Worm (Caenorhabditis elegans) whole organism, L4 larva: Measurements from ENCODE around the gene srj-38.

Source experiments
- D1046.2 ChIP-seq: fragments of 200-800 bp; sonication (Bioruptor generic); IDR thresholded peaks from 2 replicates; pipeline ENCODE4 v1.3.6; 2022; ENCODE audit warnings: missing genetic modification characterization, missing compliant biosample characterization
- F10B5.3 ChIP-seq: sonication (generic microtip); optimal IDR thresholded peaks from 2 replicates; lab custom pipeline; 2016; ENCODE audit warnings: mild to moderate bottlenecking, missing genetic modification characterization, missing compliant biosample characterization
- F49E8.2 ChIP-seq: sonication (generic microtip); optimal IDR thresholded peaks from 2 replicates; lab custom pipeline; 2016; ENCODE audit warnings: missing compliant biosample characterization, mild to moderate bottlenecking, missing genetic modification characterization, borderline replicate concordance
- R02D3.7 ChIP-seq: fragments of 150-350 bp; sonication (generic microtip); optimal IDR thresholded peaks from 3 replicates; lab custom pipeline; 2014; ENCODE audit warnings: missing biosample characterization, missing genetic modification characterization
- T26A8.4 ChIP-seq: fragments of 200-800 bp; sonication (Bioruptor generic); IDR thresholded peaks from 2 replicates; pipeline ENCODE4 v1.3.6; 2022; ENCODE audit warnings: missing genetic modification characterization, missing compliant biosample characterization
- Y105C5A.15 ChIP-seq: fragments of 200-800 bp; sonication (Bioruptor generic); IDR thresholded peaks from 2 replicates; pipeline ENCODE4 v1.3.6; 2022; ENCODE audit warnings: missing genetic modification characterization, missing compliant biosample characterization
- Y5F2A.4 ChIP-seq: fragments of 200-800 bp; sonication (Bioruptor generic); optimal IDR thresholded peaks from 2 replicates; lab custom pipeline; 2018; ENCODE audit warnings: mild to moderate bottlenecking, missing genetic modification characterization, missing compliant biosample characterization
- ZK546.5 ChIP-seq, 2 experiments: sonication (generic microtip); optimal IDR thresholded peaks; 2 replicates each; lab custom pipeline; 2017; ENCODE audit warnings: missing biosample characterization in 2 of 2, missing genetic modification characterization in 2 of 2
- arid-1 ChIP-seq: fragments of 200-800 bp; sonication (Bioruptor generic); conservative IDR thresholded peaks from 2 replicates; pipeline ENCODE4 v1.3.6; 2022; ENCODE audit warnings: missing genetic modification reagents, missing genetic modification characterization, missing compliant biosample characterization
- ceh-28 ChIP-seq: fragments of 150-350 bp; optimal IDR thresholded peaks from 2 replicates; lab custom pipeline; 2014; ENCODE audit warnings: missing biosample characterization, missing genetic modification reagents, missing genetic modification characterization
- daf-12 ChIP-seq: fragments of 150-350 bp; optimal IDR thresholded peaks from 2 replicates; lab custom pipeline; 2014; ENCODE audit warnings: missing biosample characterization, missing genetic modification reagents, missing genetic modification characterization
- daf-16 ChIP-seq, 3 experiments: sonication (generic microtip); optimal IDR thresholded peaks; 2 replicates each; lab custom pipeline; 2016 to 2017; ENCODE audit warnings: missing genetic modification characterization in 3 of 3, missing genetic modification reagents in 3 of 3, mild to moderate bottlenecking in 2 of 3, missing compliant biosample characterization in 2 of 3, missing biosample characterization in 1 of 3, moderate library complexity in 1 of 3
- daf-19 ChIP-seq: fragments of 200-800 bp; sonication (Bioruptor generic); conservative IDR thresholded peaks from 2 replicates; pipeline ENCODE4 v1.3.6; 2022; ENCODE audit warnings: missing genetic modification characterization, missing compliant biosample characterization
- daf-8 ChIP-seq: fragments of 200-800 bp; sonication (Bioruptor generic); IDR thresholded peaks from 2 replicates; pipeline ENCODE4 v1.3.6; 2022; ENCODE audit warnings: missing genetic modification characterization, missing compliant biosample characterization
- dmd-6 ChIP-seq: fragments of 200-800 bp; sonication (Bioruptor generic); IDR thresholded peaks from 2 replicates; pipeline ENCODE4 v1.3.6; 2022; ENCODE audit warnings: missing genetic modification reagents, missing genetic modification characterization, missing compliant biosample characterization
- dmd-9 ChIP-seq: fragments of 200-800 bp; sonication (Bioruptor generic); IDR thresholded peaks from 2 replicates; pipeline ENCODE4 v1.3.6; 2022; ENCODE audit warnings: missing genetic modification reagents, missing genetic modification characterization, missing compliant biosample characterization
- dve-1 ChIP-seq: sonication (generic microtip); optimal IDR thresholded peaks from 2 replicates; lab custom pipeline; 2017; ENCODE audit warnings: antibody characterized with exemption, mild to moderate bottlenecking, missing genetic modification characterization, missing compliant biosample characterization; ENCODE audit not compliant: insufficient read depth
- egl-43 ChIP-seq: fragments of 200-800 bp; sonication (Bioruptor generic); IDR thresholded peaks from 2 replicates; pipeline ENCODE4 v1.3.6; 2022; ENCODE audit warnings: missing genetic modification reagents, missing genetic modification characterization, missing compliant biosample characterization
- hlh-11 ChIP-seq: fragments of 200-800 bp; sonication (Bioruptor generic); optimal IDR thresholded peaks from 2 replicates; lab custom pipeline; 2018; ENCODE audit warnings: mild to moderate bottlenecking, missing genetic modification characterization, missing compliant biosample characterization
- hlh-30 ChIP-seq: sonication (generic microtip); optimal IDR thresholded peaks from 2 replicates; lab custom pipeline; 2017; ENCODE audit warnings: antibody characterized with exemption, mild to moderate bottlenecking, missing genetic modification characterization, missing compliant biosample characterization; ENCODE audit not compliant: insufficient read depth
- jun-1 ChIP-seq: fragments of 150-350 bp; optimal IDR thresholded peaks from 2 replicates; lab custom pipeline; 2014; ENCODE audit warnings: missing biosample characterization, missing genetic modification reagents, missing genetic modification characterization
- lim-7 ChIP-seq: fragments of 200-800 bp; sonication (Bioruptor generic); IDR thresholded peaks from 2 replicates; pipeline ENCODE4 v1.3.6; 2022; ENCODE audit warnings: missing genetic modification characterization, missing compliant biosample characterization
- lin-1 ChIP-seq: fragments of 200-800 bp; sonication (Bioruptor generic); IDR thresholded peaks from 2 replicates; pipeline ENCODE4 v1.3.6; 2022; ENCODE audit warnings: missing genetic modification reagents, missing genetic modification characterization, missing compliant biosample characterization
- lin-15B ChIP-seq: fragments of 150-350 bp; sonication (generic microtip); optimal IDR thresholded peaks from 3 replicates; lab custom pipeline; 2014; ENCODE audit warnings: missing biosample characterization, missing genetic modification characterization
- lin-29 ChIP-seq: fragments of 200-800 bp; sonication (Bioruptor generic); IDR thresholded peaks from 2 replicates; pipeline ENCODE4 v1.3.6; 2022; ENCODE audit warnings: missing genetic modification reagents, missing genetic modification characterization, missing compliant biosample characterization
- lin-38 ChIP-seq: fragments of 200-800 bp; sonication (Bioruptor generic); IDR thresholded peaks from 2 replicates; pipeline ENCODE4 v1.3.6; 2022; ENCODE audit warnings: missing genetic modification reagents, missing genetic modification characterization, missing compliant biosample characterization
- lin-39 ChIP-seq: fragments of 150-350 bp; optimal IDR thresholded peaks from 2 replicates; lab custom pipeline; 2014; ENCODE audit warnings: missing biosample characterization, missing genetic modification reagents, missing genetic modification characterization
- lir-3 ChIP-seq: sonication (generic microtip); optimal IDR thresholded peaks from 2 replicates; lab custom pipeline; 2016; ENCODE audit warnings: mild to moderate bottlenecking, missing genetic modification characterization, missing compliant biosample characterization
- lsy-2 ChIP-seq, 2 experiments: fragments of 150-350 bp in 1 of 2; sonication (generic microtip) in 1 of 2; optimal IDR thresholded peaks; 2 replicates each; lab custom pipeline; 2014 to 2017; ENCODE audit warnings: missing biosample characterization in 2 of 2, missing genetic modification characterization in 2 of 2
- madf-5 ChIP-seq, 2 experiments: fragments of 200-800 bp; sonication (Bioruptor generic); IDR thresholded peaks; 2 replicates each; pipeline ENCODE4 v1.3.6; 2022; ENCODE audit warnings: missing compliant biosample characterization in 2 of 2, missing genetic modification characterization in 2 of 2
- mdl-1 ChIP-seq, 2 experiments: fragments of 150-350 bp in 1 of 2; sonication (generic microtip) in 1 of 2; optimal IDR thresholded peaks; 2 replicates each; lab custom pipeline; 2014 to 2017; ENCODE audit warnings: missing biosample characterization in 2 of 2, missing genetic modification characterization in 2 of 2
- mdt-29 ChIP-seq: fragments of 200-800 bp; sonication (Bioruptor generic); IDR thresholded peaks from 2 replicates; pipeline ENCODE4 v1.3.6; 2022; ENCODE audit warnings: missing genetic modification reagents, missing genetic modification characterization, missing compliant biosample characterization
- mes-2 ChIP-seq: sonication (generic microtip); optimal IDR thresholded peaks from 2 replicates; lab custom pipeline; 2016; ENCODE audit warnings: missing genotype, mild to moderate bottlenecking, missing genetic modification characterization, missing compliant biosample characterization; ENCODE audit not compliant: poor library complexity, severe bottlenecking
- mxl-2 ChIP-seq: fragments of 200-800 bp; sonication (Bioruptor generic); conservative IDR thresholded peaks from 2 replicates; pipeline ENCODE4 v1.3.6; 2022; ENCODE audit warnings: missing genetic modification reagents, missing genetic modification characterization, missing compliant biosample characterization
- mxl-3 ChIP-seq: fragments of 200-800 bp; sonication (Bioruptor generic); optimal IDR thresholded peaks from 2 replicates; lab custom pipeline; 2018; ENCODE audit warnings: mild to moderate bottlenecking, missing genetic modification characterization, missing compliant biosample characterization
- nhr-102 ChIP-seq: sonication (generic microtip); optimal IDR thresholded peaks from 2 replicates; lab custom pipeline; 2016; ENCODE audit warnings: mild to moderate bottlenecking, missing genetic modification characterization, moderate library complexity, missing compliant biosample characterization
- nhr-11 ChIP-seq: fragments of 150-350 bp; optimal IDR thresholded peaks from 2 replicates; lab custom pipeline; 2014; ENCODE audit warnings: missing biosample characterization, missing genetic modification characterization
- nhr-111 ChIP-seq: fragments of 200-800 bp; sonication (Bioruptor generic); optimal IDR thresholded peaks from 2 replicates; lab custom pipeline; 2018; ENCODE audit warnings: mild to moderate bottlenecking, missing genetic modification characterization, missing compliant biosample characterization
- nhr-28 ChIP-seq: fragments of 150-350 bp; optimal IDR thresholded peaks from 2 replicates; lab custom pipeline; 2014; ENCODE audit warnings: missing biosample characterization, missing genetic modification characterization
- nhr-41 ChIP-seq: fragments of 200-800 bp; sonication (Bioruptor generic); IDR thresholded peaks from 2 replicates; pipeline ENCODE4 v1.3.6; 2022; ENCODE audit warnings: missing genetic modification reagents, missing genetic modification characterization, missing compliant biosample characterization
- nhr-76 ChIP-seq: fragments of 150-350 bp; optimal IDR thresholded peaks from 2 replicates; lab custom pipeline; 2014; ENCODE audit warnings: missing biosample characterization, missing genetic modification characterization
- nhr-77 ChIP-seq: fragments of 150-350 bp; optimal IDR thresholded peaks from 2 replicates; lab custom pipeline; 2014; ENCODE audit warnings: missing biosample characterization, missing genetic modification characterization
- pha-4 ChIP-seq, 2 experiments: fragments of 150-350 bp in 1 of 2; fragments of 200-800 bp in 1 of 2; sonication (Bioruptor generic) in 1 of 2; IDR thresholded peaks in 1 of 2; optimal IDR thresholded peaks in 1 of 2; 2 replicates each; pipeline versions ENCODE4 v1.3.6 to Lab custom; 2014 to 2022; ENCODE audit warnings: missing genetic modification characterization in 2 of 2, missing genetic modification reagents in 2 of 2, missing biosample characterization in 1 of 2, missing compliant biosample characterization in 1 of 2
- saeg-2 ChIP-seq: fragments of 200-800 bp; sonication (Bioruptor generic); IDR thresholded peaks from 2 replicates; pipeline ENCODE4 v1.3.6; 2022; ENCODE audit warnings: missing genetic modification reagents, missing genetic modification characterization, missing compliant biosample characterization
- set-16 ChIP-seq: fragments of 200-800 bp; sonication (Bioruptor generic); IDR thresholded peaks from 2 replicates; pipeline ENCODE4 v1.3.6; 2022; ENCODE audit warnings: missing genetic modification reagents, missing genetic modification characterization, missing compliant biosample characterization
- snpc-1.2 ChIP-seq: fragments of 200-800 bp; sonication (Bioruptor generic); IDR thresholded peaks from 2 replicates; pipeline ENCODE4 v1.3.6; 2022; ENCODE audit warnings: missing genetic modification reagents, missing genetic modification characterization, missing compliant biosample characterization
- snpc-4 ChIP-seq: fragments of 150-350 bp; optimal IDR thresholded peaks from 2 replicates; lab custom pipeline; 2014; ENCODE audit warnings: missing biosample characterization, missing genetic modification characterization
- tag-97 ChIP-seq: fragments of 200-800 bp; sonication (Bioruptor generic); IDR thresholded peaks from 2 replicates; pipeline ENCODE4 v1.3.6; 2022; ENCODE audit warnings: missing genetic modification characterization, missing compliant biosample characterization
- unc-130 ChIP-seq: sonication (generic microtip); optimal IDR thresholded peaks from 2 replicates; lab custom pipeline; 2016; ENCODE audit warnings: missing genetic modification reagents, missing genetic modification characterization, missing compliant biosample characterization
- zfp-2 ChIP-seq: sonication (generic microtip); optimal IDR thresholded peaks from 2 replicates; lab custom pipeline; 2016; ENCODE audit warnings: mild to moderate bottlenecking, missing genetic modification characterization, missing compliant biosample characterization
- ztf-7 ChIP-seq: fragments of 150-350 bp; optimal IDR thresholded peaks from 2 replicates; lab custom pipeline; 2014; ENCODE audit warnings: missing biosample characterization, missing genetic modification characterization

Gene srj-38

ce11 chrV:910588-910987, 26.4 kb upstream of the srj-38 start (continued):
- TF ChIP-seq dmd-6 (GFP tag; lab: Robert Waterston, UW): peak; percentile 77
- peak; percentile 28 for TF ChIP-seq nhr-11 (tag; lab: Kevin White, UChicago)
- no peak for TF ChIP-seq nhr-111 (GFP tag; lab: Kevin White, UChicago)
- TF ChIP-seq T26A8.4: no peak
- TF ChIP-seq lin-1 (GFP tag; lab: Robert Waterston, UW): no peak
- TF ChIP-seq lin-29: no peak
- TF ChIP-seq egl-43 (GFP tag; lab: Robert Waterston, UW): no peak
- peak; percentile 20 for TF ChIP-seq nhr-102 (tag; lab: Kevin White, UChicago)
- no peak for TF ChIP-seq pha-4 (GFP tag; IDR thresholded peaks at IDR 0.05; lab: Robert Waterston, UW)
- TF ChIP-seq pha-4 (tag; optimal IDR thresholded peaks at IDR 0.05; lab: Kevin White, UChicago): no peak
- no peak for TF ChIP-seq arid-1 (GFP tag; lab: Robert Waterston, UW)
- no peak for TF ChIP-seq zfp-2 (tag; lab: Kevin White, UChicago)
- TF ChIP-seq lin-38: peak; percentile 49
- no peak for TF ChIP-seq snpc-1.2 (GFP tag; lab: Robert Waterston, UW)
- TF ChIP-seq nhr-28 (tag; lab: Kevin White, UChicago): peak; percentile 99
- no peak for TF ChIP-seq set-16 (GFP tag; lab: Robert Waterston, UW)
- TF ChIP-seq F10B5.3 (tag; lab: Kevin White, UChicago): no peak
- no peak for TF ChIP-seq lir-3 (tag; lab: Kevin White, UChicago)
- no peak for TF ChIP-seq lin-39 (tag; lab: Kevin White, UChicago)
- no peak for TF ChIP-seq jun-1 (tag; lab: Kevin White, UChicago)
- TF ChIP-seq ceh-28 (tag; lab: Kevin White, UChicago): no peak
- TF ChIP-seq daf-12 (tag; lab: Kevin White, UChicago): no peak
- TF ChIP-seq nhr-41 (GFP tag; lab: Robert Waterston, UW): no peak
- no peak for TF ChIP-seq R02D3.7 (tag; lab: Kevin White, UChicago)
- TF ChIP-seq D1046.2 (GFP tag; lab: Robert Waterston, UW): no peak
- no peak for TF ChIP-seq lin-15B (tag; lab: Kevin White, UChicago)
- peak in 1 of 2 experiments; percentile 53 for TF ChIP-seq mdl-1 (tag; optimal IDR thresholded peaks at IDR 0.05; lab: Kevin White, UChicago)
- TF ChIP-seq hlh-11 (tag; lab: Kevin White, UChicago): peak; percentile 81
- TF ChIP-seq daf-8 (GFP tag; lab: Robert Waterston, UW): no peak
- TF ChIP-seq F49E8.2 (tag; lab: Kevin White, UChicago): no peak
- no peak for TF ChIP-seq saeg-2 (GFP tag; lab: Robert Waterston, UW)
- TF ChIP-seq snpc-4 (tag; lab: Kevin White, UChicago): no peak
- TF ChIP-seq daf-16 (GFP tag; optimal IDR thresholded peaks at IDR 0.05; lab: Kevin White, UChicago): no peak
- peak; percentile 58 for TF ChIP-seq daf-16 (tag; optimal IDR thresholded peaks at IDR 0.05; lab: Kevin White, UChicago)
- no peak for TF ChIP-seq Y5F2A.4 (GFP tag; lab: Kevin White, UChicago)
- TF ChIP-seq lim-7: no peak
- TF ChIP-seq nhr-77 (tag; lab: Kevin White, UChicago): peak; percentile 81
- no peak for TF ChIP-seq dmd-9 (GFP tag; lab: Robert Waterston, UW)
- TF ChIP-seq mxl-2 (GFP tag; lab: Robert Waterston, UW): no peak
- no peak for TF ChIP-seq madf-5 (GFP tag; IDR thresholded peaks at IDR 0.05; lab: Robert Waterston, UW)
- peak; percentile 67 for TF ChIP-seq dve-1 (tag; lab: Kevin White, UChicago)
- peak; percentile 37 for TF ChIP-seq mes-2 (tag; lab: Kevin White, UChicago)
- TF ChIP-seq unc-130: no peak
- no peak for TF ChIP-seq ZK546.5 (tag; optimal IDR thresholded peaks at IDR 0.05; lab: Kevin White, UChicago)
- no peak for TF ChIP-seq ztf-7 (tag; lab: Kevin White, UChicago)
- peak; percentile 48 for TF ChIP-seq hlh-30 (tag; lab: Kevin White, UChicago)
- peak; percentile 82 for TF ChIP-seq mxl-3
- TF ChIP-seq lsy-2 (tag; optimal IDR thresholded peaks at IDR 0.05; lab: Kevin White, UChicago): no peak
- TF ChIP-seq tag-97: no peak
- TF ChIP-seq nhr-76: no peak
- no peak for TF ChIP-seq daf-19 (GFP tag; lab: Robert Waterston, UW)
- no peak for TF ChIP-seq mdt-29 (GFP tag; lab: Robert Waterston, UW)
- TF ChIP-seq Y105C5A.15 (GFP tag; lab: Robert Waterston, UW): no peak
